Worm (Caenorhabditis elegans): ENCODE data around the gene Y57G11C.8.

DNA sequence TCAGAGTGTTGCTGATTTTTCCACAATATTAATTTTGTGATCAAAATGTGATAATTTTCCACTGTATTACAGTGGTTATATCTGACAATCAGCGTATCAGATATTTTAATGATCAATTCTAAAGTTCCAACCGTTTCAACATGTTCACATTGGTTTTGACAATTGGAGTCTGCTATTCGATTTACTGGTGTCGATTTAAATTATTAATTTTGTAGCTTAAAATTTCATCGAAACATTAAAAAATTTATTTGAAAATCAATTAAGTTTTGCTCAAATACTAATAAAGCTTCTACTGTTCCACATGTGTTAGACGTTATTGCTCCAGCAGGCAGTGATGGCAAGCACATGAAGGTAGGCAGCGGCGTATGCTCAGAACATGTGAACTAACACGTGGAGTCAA, 23.9 kb upstream of the Y57G11C.8 start:
- TF ChIP-seq ceh-30 (tag; optimal IDR thresholded peaks at IDR 0.05), result no peak
- TF ChIP-seq ama-1 (optimal IDR thresholded peaks at IDR 0.05), result no peak
- no peak for TF ChIP-seq Y22D7AL.16 (tag; optimal IDR thresholded peaks at IDR 0.05)
